Fruit fly (Drosophila melanogaster): ENCODE results near the gene Oatp74D.

DNA sequence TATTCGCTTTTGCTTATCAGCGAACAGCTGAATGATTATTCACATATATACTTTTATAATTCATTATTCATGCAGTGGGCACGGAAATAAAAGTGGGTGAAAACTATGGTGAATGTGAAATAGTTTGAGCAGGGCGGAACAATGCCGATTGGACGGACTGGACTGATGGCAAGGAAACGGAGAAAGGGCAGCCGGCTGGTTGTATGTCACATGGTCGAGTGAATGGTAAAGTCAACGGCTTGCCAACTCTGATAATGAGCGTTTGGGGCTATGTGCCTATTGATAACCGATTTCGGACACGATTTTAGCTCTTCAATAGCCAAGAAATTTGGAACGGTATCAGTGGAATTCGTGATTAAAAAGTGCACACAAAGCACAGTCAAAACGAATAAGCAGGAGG lies 48.9 kb downstream of the Oatp74D start:
- no peak for TF ChIP-seq CTCF (optimal IDR thresholded peaks at IDR 0.05)
- no peak for TF ChIP-seq CG8478 (optimal IDR thresholded peaks at IDR 0.05)
